Fruit fly (Drosophila melanogaster) whole organism, prepupa: ENCODE measurements around the gene lectin-24A.

Experiments used
- Blimp-1 ChIP-seq: fragments of 200-800 bp; sonication (Bioruptor generic); optimal IDR thresholded peaks from 3 replicates; lab custom pipeline; 2017; ENCODE audit warnings: missing biosample characterization, missing genetic modification characterization, mild to moderate bottlenecking, moderate library complexity, missing genetic modification reagents
- CG10631 ChIP-seq: fragments of 200-800 bp; sonication (Bioruptor generic); optimal IDR thresholded peaks from 2 replicates; lab custom pipeline; 2016; ENCODE audit warnings: missing biosample characterization, missing genetic modification characterization
- CG10669 ChIP-seq: fragments of 200-800 bp; sonication (Bioruptor generic); optimal IDR thresholded peaks from 3 replicates; lab custom pipeline; 2018; ENCODE audit warnings: missing biosample characterization, mild to moderate bottlenecking, missing genetic modification characterization, moderate library complexity
- CG11762 ChIP-seq: fragments of 200-800 bp; sonication (Bioruptor generic); optimal IDR thresholded peaks from 3 replicates; lab custom pipeline; 2016; ENCODE audit warnings: missing biosample characterization, missing genetic modification characterization; ENCODE audit not compliant: insufficient read depth
- CG11902 ChIP-seq: fragments of 200-800 bp; sonication (Bioruptor generic); optimal IDR thresholded peaks from 3 replicates; lab custom pipeline; 2016; ENCODE audit warnings: missing biosample characterization, missing genetic modification characterization
- CG15336 ChIP-seq: fragments of 200-800 bp; sonication (Bioruptor generic); IDR thresholded peaks from 2 replicates; pipeline ENCODE4 v1.3.6; 2022; ENCODE audit warnings: missing biosample characterization, missing genetic modification characterization
- CG1621 ChIP-seq: fragments of 200-800 bp; sonication (Bioruptor generic); optimal IDR thresholded peaks from 3 replicates; lab custom pipeline; 2018; ENCODE audit warnings: missing biosample characterization, mild to moderate bottlenecking, missing genetic modification characterization
- CG16779 ChIP-seq: fragments of 200-800 bp; sonication (Bioruptor generic); optimal IDR thresholded peaks from 3 replicates; lab custom pipeline; 2017; ENCODE audit warnings: missing biosample characterization, mild to moderate bottlenecking, missing genetic modification characterization
- CG3032 ChIP-seq: fragments of 200-800 bp; optimal IDR thresholded peaks from 2 replicates; lab custom pipeline; 2019; ENCODE audit warnings: missing biosample characterization, mild to moderate bottlenecking, missing genetic modification characterization, moderate library complexity
- CG32006 ChIP-seq: fragments of 200-800 bp; sonication (Bioruptor generic); optimal IDR thresholded peaks from 3 replicates; lab custom pipeline; 2017; ENCODE audit warnings: missing biosample characterization, mild to moderate bottlenecking, missing genetic modification characterization
- CG34406 ChIP-seq: fragments of 200-800 bp; sonication (Bioruptor generic); optimal IDR thresholded peaks from 3 replicates; lab custom pipeline; 2016; ENCODE audit warnings: missing biosample characterization, missing genetic modification characterization
- CG3919 ChIP-seq: fragments of 200-800 bp; sonication (Bioruptor generic); optimal IDR thresholded peaks from 3 replicates; lab custom pipeline; 2016; ENCODE audit warnings: missing biosample characterization, missing genetic modification characterization
- CG4318 ChIP-seq: fragments of 200-800 bp; sonication (Bioruptor generic); optimal IDR thresholded peaks from 3 replicates; lab custom pipeline; 2017; ENCODE audit warnings: missing biosample characterization, mild to moderate bottlenecking, missing genetic modification characterization
- CG6163 ChIP-seq: fragments of 200-800 bp; sonication (Bioruptor generic); IDR thresholded peaks from 3 replicates; pipeline ENCODE4 v1.3.6; 2022; ENCODE audit warnings: missing biosample characterization, missing genetic modification characterization
- CG6276 ChIP-seq: fragments of 200-800 bp; sonication (Bioruptor generic); optimal IDR thresholded peaks from 2 replicates; lab custom pipeline; 2017; ENCODE audit warnings: missing biosample characterization, mild to moderate bottlenecking, missing genetic modification characterization
- CG6808 ChIP-seq: fragments of 200-800 bp; sonication (Bioruptor generic); optimal IDR thresholded peaks from 3 replicates; lab custom pipeline; 2017; ENCODE audit warnings: missing biosample characterization, missing genetic modification characterization, mild to moderate bottlenecking, moderate library complexity, missing genetic modification reagents
- CG6854 ChIP-seq: fragments of 200-800 bp; sonication (Bioruptor generic); optimal IDR thresholded peaks from 2 replicates; lab custom pipeline; 2017; ENCODE audit warnings: missing biosample characterization, mild to moderate bottlenecking, missing genetic modification characterization
- CG7368 ChIP-seq: fragments of 200-800 bp; sonication (Bioruptor generic); optimal IDR thresholded peaks from 3 replicates; lab custom pipeline; 2016; ENCODE audit warnings: missing biosample characterization, missing genetic modification characterization
- CG8119 ChIP-seq: fragments of 200-800 bp; sonication (Bioruptor generic); IDR thresholded peaks from 3 replicates; pipeline ENCODE4 v1.3.6; 2022; ENCODE audit warnings: missing biosample characterization, missing genetic modification characterization
- CG8632 ChIP-seq: fragments of 200-800 bp; sonication (Bioruptor generic); optimal IDR thresholded peaks from 3 replicates; lab custom pipeline; 2016; ENCODE audit warnings: missing biosample characterization, missing genetic modification characterization
- CG9139 ChIP-seq: fragments of 200-800 bp; sonication (Bioruptor generic); optimal IDR thresholded peaks from 3 replicates; lab custom pipeline; 2017; ENCODE audit warnings: missing biosample characterization, mild to moderate bottlenecking, missing genetic modification characterization
- Eip75B ChIP-seq: fragments of 200-800 bp; sonication (Bioruptor generic); optimal IDR thresholded peaks from 3 replicates; lab custom pipeline; 2016; ENCODE audit warnings: missing biosample characterization, missing genetic modification characterization
- Eip78C ChIP-seq: fragments of 200-800 bp; sonication (Bioruptor generic); peaks from one replicate; lab custom pipeline; 2016; ENCODE audit warnings: missing biosample characterization, missing genetic modification characterization
- Ets96B ChIP-seq: fragments of 200-800 bp; optimal IDR thresholded peaks from 2 replicates; lab custom pipeline; 2019; ENCODE audit warnings: missing biosample characterization, mild to moderate bottlenecking, missing genetic modification characterization, moderate library complexity
- Gug ChIP-seq: fragments of 200-800 bp; sonication (Bioruptor generic); IDR thresholded peaks from 2 replicates; pipeline ENCODE4 v1.3.6; 2022; ENCODE audit warnings: missing biosample characterization, missing genetic modification characterization
- Hr38 ChIP-seq: sonication (Bioruptor generic); optimal IDR thresholded peaks from 2 replicates; lab custom pipeline; 2016; ENCODE audit warnings: missing biosample characterization, missing genetic modification characterization
- Hr4 ChIP-seq: fragments of 200-800 bp; sonication (Bioruptor generic); optimal IDR thresholded peaks from 3 replicates; lab custom pipeline; 2016; ENCODE audit warnings: missing biosample characterization, missing genetic modification characterization
- Met ChIP-seq: fragments of 200-800 bp; sonication (Bioruptor generic); optimal IDR thresholded peaks from 3 replicates; lab custom pipeline; 2016; ENCODE audit warnings: missing biosample characterization, missing genetic modification characterization
- Smox ChIP-seq: fragments of 200-800 bp; sonication (Bioruptor generic); optimal IDR thresholded peaks from 3 replicates; lab custom pipeline; 2016; ENCODE audit warnings: missing biosample characterization, missing genetic modification characterization
- Sox102F ChIP-seq: fragments of 200-800 bp; sonication (Bioruptor generic); optimal IDR thresholded peaks from 2 replicates; lab custom pipeline; 2016; ENCODE audit warnings: missing biosample characterization, mild to moderate bottlenecking, missing genetic modification characterization
- Sox14 ChIP-seq: fragments of 200-800 bp; sonication (Bioruptor generic); optimal IDR thresholded peaks from 3 replicates; lab custom pipeline; 2016; ENCODE audit warnings: missing biosample characterization, missing genetic modification characterization
- achi ChIP-seq: fragments of 200-800 bp; sonication (Bioruptor generic); optimal IDR thresholded peaks from 3 replicates; lab custom pipeline; 2016; ENCODE audit warnings: missing biosample characterization, missing genetic modification characterization
- acj6 ChIP-seq: fragments of 200-800 bp; sonication (Bioruptor generic); optimal IDR thresholded peaks from 3 replicates; lab custom pipeline; 2016; ENCODE audit warnings: missing biosample characterization, missing genetic modification characterization
- cyc ChIP-seq: fragments of 200-800 bp; sonication (Bioruptor generic); optimal IDR thresholded peaks from 3 replicates; lab custom pipeline; 2016; ENCODE audit warnings: missing biosample characterization, missing genetic modification characterization
- dac ChIP-seq: fragments of 200-800 bp; sonication (Bioruptor generic); optimal IDR thresholded peaks from 2 replicates; lab custom pipeline; 2017; ENCODE audit warnings: missing biosample characterization, mild to moderate bottlenecking, missing genetic modification characterization
- dsx ChIP-seq: fragments of 200-800 bp; optimal IDR thresholded peaks from 3 replicates; lab custom pipeline; 2019; ENCODE audit warnings: missing biosample characterization, mild to moderate bottlenecking, missing genetic modification characterization, moderate library complexity; ENCODE audit not compliant: poor library complexity, severe bottlenecking
- eg ChIP-seq: fragments of 200-800 bp; sonication (Bioruptor generic); IDR thresholded peaks from 3 replicates; pipeline ENCODE4 v1.3.6; 2022; ENCODE audit warnings: missing biosample characterization, missing genetic modification characterization
- esn ChIP-seq: fragments of 200-800 bp; sonication (Bioruptor generic); optimal IDR thresholded peaks from 2 replicates; lab custom pipeline; 2016; ENCODE audit warnings: missing biosample characterization, mild to moderate bottlenecking, missing genetic modification characterization, moderate library complexity
- fd59A ChIP-seq: fragments of 200-800 bp; sonication (Bioruptor generic); optimal IDR thresholded peaks from 2 replicates; lab custom pipeline; 2017; ENCODE audit warnings: missing biosample characterization, mild to moderate bottlenecking, missing genetic modification characterization, missing genetic modification reagents
- fd85E ChIP-seq: fragments of 200-800 bp; sonication (Bioruptor generic); optimal IDR thresholded peaks from 3 replicates; lab custom pipeline; 2016; ENCODE audit warnings: missing biosample characterization, missing genetic modification characterization
- fkh ChIP-seq: fragments of 200-800 bp; sonication (Bioruptor generic); optimal IDR thresholded peaks from 3 replicates; lab custom pipeline; 2017; ENCODE audit warnings: missing biosample characterization, mild to moderate bottlenecking, missing genetic modification characterization, moderate library complexity
- lz ChIP-seq: fragments of 200-800 bp; sonication (Bioruptor generic); optimal IDR thresholded peaks from 3 replicates; lab custom pipeline; 2016; ENCODE audit warnings: missing biosample characterization, missing genetic modification characterization
- net ChIP-seq: fragments of 200-800 bp; sonication (Bioruptor generic); optimal IDR thresholded peaks from 3 replicates; lab custom pipeline; 2016; ENCODE audit warnings: missing biosample characterization, missing genetic modification characterization
- salr ChIP-seq, 2 experiments: fragments of 200-800 bp; sonication (Bioruptor generic); optimal IDR thresholded peaks; 3 replicates each; lab custom pipeline; 2016 to 2018; ENCODE audit warnings: missing biosample characterization in 2 of 2, missing genetic modification characterization in 2 of 2, mild to moderate bottlenecking in 1 of 2
- spab ChIP-seq: fragments of 200-800 bp; sonication (Bioruptor generic); optimal IDR thresholded peaks from 2 replicates; lab custom pipeline; 2017; ENCODE audit warnings: missing biosample characterization, mild to moderate bottlenecking, missing genetic modification characterization, missing genetic modification reagents
- ss ChIP-seq, 2 experiments: fragments of 200-800 bp; sonication (Bioruptor generic); optimal IDR thresholded peaks; 2 replicates in 1 of 2; 3 replicates in 1 of 2; lab custom pipeline; 2017 to 2018; ENCODE audit warnings: mild to moderate bottlenecking in 2 of 2, missing biosample characterization in 2 of 2, missing genetic modification characterization in 2 of 2, moderate library complexity in 1 of 2
- topi ChIP-seq: fragments of 200-800 bp; sonication (Bioruptor generic); optimal IDR thresholded peaks from 3 replicates; lab custom pipeline; 2016; ENCODE audit warnings: missing biosample characterization, missing genetic modification characterization
- vri ChIP-seq: fragments of 200-800 bp; sonication (Bioruptor generic); optimal IDR thresholded peaks from 3 replicates; lab custom pipeline; 2016; ENCODE audit warnings: missing biosample characterization, mild to moderate bottlenecking, missing genetic modification characterization

The lectin-24A gene

dm6 chr2L:3705438-3705921 is 12.1 kb downstream of the lectin-24A start, which contains the start of gene CG31778 (continued):
- TF ChIP-seq lz (GFP tag; lab: Kevin White, UChicago) (peak; percentile 88), CG6808 (GFP tag; lab: Kevin White, UChicago) (peak; percentile 67), CG3032 (tag; lab: Kevin White, UChicago) (peak; percentile 73), CG6276 (GFP tag; lab: Kevin White, UChicago) (peak; percentile 61), CG15336 (GFP tag; lab: Robert Waterston, UW) (peak; percentile 77), Eip75B (GFP tag; lab: Kevin White, UChicago) (peak; percentile 77), CG10669 (peak; percentile 73), spab (GFP tag; lab: Kevin White, UChicago) (peak; percentile 66), Blimp-1 (GFP tag; lab: Kevin White, UChicago) (peak; percentile 67), CG16779 (tag; lab: Kevin White, UChicago) (peak; percentile 62)
- TF ChIP-seq, all 60 proteins: peak for 55

DNA sequence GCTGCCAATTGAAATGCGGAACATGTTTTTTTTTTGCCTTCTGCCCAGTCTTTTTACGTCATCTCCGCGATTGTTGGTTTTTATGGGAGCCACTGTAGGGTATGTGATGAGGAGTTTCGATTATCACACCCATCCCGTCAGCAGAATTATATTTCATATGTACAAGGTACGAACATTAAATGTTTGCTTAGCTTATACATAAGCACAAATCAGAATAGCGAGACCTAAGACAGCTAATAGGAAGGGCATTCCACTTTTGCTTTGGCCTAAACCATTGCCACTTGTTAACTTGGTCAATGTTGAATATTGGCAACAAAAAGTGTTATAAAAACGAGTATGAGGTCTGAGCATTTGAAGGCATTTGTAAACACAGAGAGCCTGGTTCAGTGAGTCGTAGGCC is 14.3 kb downstream of the lectin-24A start, which contains the start of gene CG2816:
CG2816 (plus strand) TSS at position 400 of the 400 bp plus-strand sequence.
- TF ChIP-seq CG11762 (peak; percentile 70), CG1621 (no peak), CG6276 (GFP tag; lab: Kevin White, UChicago) (peak; percentile 90), dac (GFP tag; lab: Kevin White, UChicago) (peak; percentile 68), eg (GFP tag; lab: Robert Waterston, UW) (peak; percentile 97), Hr4 (GFP tag; lab: Kevin White, UChicago) (peak; percentile 85), CG8119 (GFP tag; lab: Robert Waterston, UW) (peak; percentile 95), Met (GFP tag; lab: Kevin White, UChicago) (peak; percentile 86), topi (GFP tag; lab: Kevin White, UChicago) (peak; percentile 76), Blimp-1 (GFP tag; lab: Kevin White, UChicago) (peak; percentile 54), salr (GFP tag; optimal IDR thresholded peaks at IDR 0.05; lab: Kevin White, UChicago) (peak; percentile 32 to 79), Gug (peak; percentile 90), ss (GFP tag; optimal IDR thresholded peaks at IDR 0.05; lab: Kevin White, UChicago) (peak in 1 of 2 experiments; percentile 54), net (GFP tag; lab: Kevin White, UChicago) (peak; percentile 85), vri (GFP tag; lab: Kevin White, UChicago) (peak; percentile 91), Sox14 (peak; percentile 88), CG4318 (GFP tag; lab: Kevin White, UChicago) (peak; percentile 67), Sox102F (GFP tag; lab: Kevin White, UChicago) (peak; percentile 83), CG3919 (peak; percentile 85), CG11902 (GFP tag; lab: Kevin White, UChicago) (peak; percentile 76), Ets96B (tag; lab: Kevin White, UChicago) (no peak), CG3032 (tag; lab: Kevin White, UChicago) (no peak), dsx (no peak), achi (GFP tag; lab: Kevin White, UChicago) (peak; percentile 77), Hr38 (GFP tag; lab: Kevin White, UChicago) (peak; percentile 80), fd59A (GFP tag; lab: Kevin White, UChicago) (peak; percentile 40), CG6163 (GFP tag; lab: Robert Waterston, UW) (peak; percentile 96), CG8632 (GFP tag; lab: Kevin White, UChicago) (peak; percentile 50), CG6854 (GFP tag; lab: Kevin White, UChicago) (no peak), fd85E (peak; percentile 8), cyc (peak; percentile 84), fkh (GFP tag; lab: Kevin White, UChicago) (peak; percentile 11), CG9139 (GFP tag; lab: Kevin White, UChicago) (no peak), acj6 (GFP tag; lab: Kevin White, UChicago) (peak; percentile 84), esn (GFP tag; lab: Kevin White, UChicago) (peak; percentile 88), CG10631 (GFP tag; lab: Kevin White, UChicago) (peak; percentile 76), CG34406 (GFP tag; lab: Kevin White, UChicago) (peak; percentile 67), Smox (peak; percentile 82), CG15336 (GFP tag; lab: Robert Waterston, UW) (peak; percentile 93), CG7368 (GFP tag; lab: Kevin White, UChicago) (peak; percentile 80), Eip75B (GFP tag; lab: Kevin White, UChicago) (peak; percentile 72), CG32006 (GFP tag; lab: Kevin White, UChicago) (peak; percentile 86), Eip78C (GFP tag; lab: Kevin White, UChicago) (peak; percentile 92), lz (GFP tag; lab: Kevin White, UChicago) (peak; percentile 88)
